Worm (Caenorhabditis elegans) whole organism, L2 larva: ENCODE results near the gene zig-4.

ENCODE experiments used
- gmeb-1 ChIP-seq: fragments of 150-350 bp; optimal IDR thresholded peaks from 2 replicates; lab custom pipeline; 2014; ENCODE audit warnings: missing biosample characterization, missing genetic modification characterization
- nhr-237 ChIP-seq: fragments of 150-350 bp; optimal IDR thresholded peaks from 2 replicates; lab custom pipeline; 2014; ENCODE audit warnings: missing biosample characterization, missing genetic modification characterization
- unc-55 ChIP-seq: fragments of 150-350 bp; sonication (generic microtip); optimal IDR thresholded peaks from 3 replicates; lab custom pipeline; 2014; ENCODE audit warnings: missing biosample characterization, missing genetic modification reagents, missing genetic modification characterization
- unc-62 ChIP-seq: fragments of 150-350 bp; optimal IDR thresholded peaks from 2 replicates; lab custom pipeline; 2014; ENCODE audit warnings: missing biosample characterization, missing genetic modification reagents, missing genetic modification characterization
- ztf-4 ChIP-seq: fragments of 150-350 bp; optimal IDR thresholded peaks from 2 replicates; lab custom pipeline; 2014; ENCODE audit warnings: missing biosample characterization, missing genetic modification characterization

DNA sequence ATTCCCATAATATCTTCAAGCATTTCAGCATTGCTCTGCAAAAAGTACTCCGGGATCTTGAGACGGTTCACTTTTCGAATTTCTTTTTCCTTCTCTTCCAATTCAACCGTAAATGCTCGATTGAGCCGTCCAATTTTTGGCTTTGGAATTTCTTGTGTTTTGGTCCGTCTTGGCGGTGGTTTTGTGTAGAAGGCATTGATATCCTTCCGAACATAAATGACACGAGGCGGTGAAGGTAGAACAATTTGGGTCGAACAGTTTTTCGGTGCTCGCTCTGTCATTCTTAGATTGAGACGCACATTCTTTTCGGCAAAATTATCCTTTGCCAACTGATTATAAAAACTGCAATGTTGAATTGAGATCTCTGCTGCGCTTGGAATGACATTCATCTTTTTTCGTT lies 17.4 kb downstream of the zig-4 start:
- TF ChIP-seq unc-55 (GFP tag; lab: Kevin White, UChicago) = no peak
- no peak for TF ChIP-seq unc-62 (GFP tag; lab: Kevin White, UChicago)
- TF ChIP-seq gmeb-1 (tag; lab: Kevin White, UChicago) = no peak
- TF ChIP-seq nhr-237 (tag; lab: Kevin White, UChicago) = no peak
- no peak for TF ChIP-seq ztf-4 (tag; lab: Kevin White, UChicago)
